Fruit fly (Drosophila melanogaster) whole organism, embryonic: ENCODE measurements around the gene Twdlalpha.

Experiments used
- Adf1 ChIP-seq: fragments of 200-800 bp; sonication (Bioruptor generic); IDR thresholded peaks from 2 replicates; pipeline ENCODE4 v1.3.6; 2022; ENCODE audit warnings: missing biosample characterization, missing genetic modification characterization
- Atf6 ChIP-seq: fragments of 200-800 bp; sonication (Bioruptor generic); IDR thresholded peaks from 2 replicates; pipeline ENCODE4 v1.3.6; 2022; ENCODE audit warnings: missing biosample characterization, missing genetic modification characterization
- CG10274 ChIP-seq: fragments of 200-800 bp; sonication (Bioruptor generic); optimal IDR thresholded peaks from 3 replicates; lab custom pipeline; 2017; ENCODE audit warnings: missing biosample characterization, mild to moderate bottlenecking, missing genetic modification characterization
- CG10321 ChIP-seq: fragments of 200-800 bp; sonication (Bioruptor generic); IDR thresholded peaks from 2 replicates; pipeline ENCODE4 v1.3.6; 2022; ENCODE audit warnings: missing biosample characterization, missing genetic modification characterization
- CG13123 ChIP-seq: fragments of 200-800 bp; sonication (Bioruptor generic); optimal IDR thresholded peaks from 2 replicates; lab custom pipeline; 2016; ENCODE audit warnings: missing biosample characterization, missing genetic modification characterization
- CG13624 ChIP-seq: fragments of 200-800 bp; sonication (Bioruptor generic); optimal IDR thresholded peaks from 2 replicates; lab custom pipeline; 2016; ENCODE audit warnings: missing biosample characterization, missing genetic modification characterization
- CG13894 ChIP-seq: fragments of 200-800 bp; sonication (Bioruptor generic); optimal IDR thresholded peaks from 3 replicates; lab custom pipeline; 2018; ENCODE audit warnings: missing biosample characterization, mild to moderate bottlenecking, missing genetic modification characterization, moderate library complexity
- CG14014 ChIP-seq: fragments of 200-800 bp; sonication (Bioruptor generic); IDR thresholded peaks from 2 replicates; pipeline ENCODE4 v1.3.6; 2022; ENCODE audit warnings: missing biosample characterization, missing genetic modification characterization
- CG14860 ChIP-seq: fragments of 200-800 bp; sonication (Bioruptor generic); IDR thresholded peaks from 3 replicates; pipeline ENCODE4 v1.3.6; 2022; ENCODE audit warnings: missing biosample characterization, missing genetic modification characterization; ENCODE audit not compliant: partially characterized antibody
- CG15011 ChIP-seq: fragments of 200-800 bp; sonication (Bioruptor generic); optimal IDR thresholded peaks from 3 replicates; lab custom pipeline; 2018; ENCODE audit warnings: missing biosample characterization, mild to moderate bottlenecking, missing genetic modification characterization
- CG1529 ChIP-seq: fragments of 200-800 bp; sonication (Bioruptor generic); optimal IDR thresholded peaks from 3 replicates; lab custom pipeline; 2018; ENCODE audit warnings: missing biosample characterization, missing genetic modification characterization
- CG1647 ChIP-seq: fragments of 200-800 bp; sonication (Bioruptor generic); optimal IDR thresholded peaks from 3 replicates; lab custom pipeline; 2016; ENCODE audit warnings: missing biosample characterization, missing genetic modification characterization
- CG16813 ChIP-seq: fragments of 200-800 bp; sonication (Bioruptor generic); IDR thresholded peaks from 3 replicates; pipeline ENCODE4 v1.3.6; 2022; ENCODE audit warnings: missing biosample characterization, missing genetic modification characterization; ENCODE audit not compliant: partially characterized antibody
- CG16863 ChIP-seq: fragments of 200-800 bp; sonication (Bioruptor generic); optimal IDR thresholded peaks from 3 replicates; lab custom pipeline; 2016; ENCODE audit warnings: missing biosample characterization, missing genetic modification characterization
- CG17829 ChIP-seq: fragments of 200-800 bp; optimal IDR thresholded peaks from 2 replicates; lab custom pipeline; 2019; ENCODE audit warnings: missing biosample characterization, mild to moderate bottlenecking, missing genetic modification characterization, moderate library complexity
- CG18476 ChIP-seq: fragments of 200-800 bp; sonication (Bioruptor generic); optimal IDR thresholded peaks from 2 replicates; lab custom pipeline; 2016; ENCODE audit warnings: missing biosample characterization, mild to moderate bottlenecking, missing genetic modification characterization
- CG18619 ChIP-seq: fragments of 200-800 bp; sonication (Bioruptor generic); optimal IDR thresholded peaks from 3 replicates; lab custom pipeline; 2017; ENCODE audit warnings: missing biosample characterization, mild to moderate bottlenecking, missing genetic modification characterization
- CG2199 ChIP-seq: fragments of 200-800 bp; sonication (Bioruptor generic); IDR thresholded peaks from 3 replicates; pipeline ENCODE4 v1.3.6; 2022; ENCODE audit warnings: missing biosample characterization, missing genetic modification characterization
- CG2678 ChIP-seq: fragments of 200-800 bp; sonication (Bioruptor generic); optimal IDR thresholded peaks from 3 replicates; lab custom pipeline; 2019; ENCODE audit warnings: missing biosample characterization, mild to moderate bottlenecking, missing genetic modification characterization, moderate library complexity
- CG34422 ChIP-seq: fragments of 200-800 bp; sonication (Bioruptor generic); IDR thresholded peaks from 3 replicates; pipeline ENCODE4 v1.3.6; 2022; ENCODE audit warnings: missing biosample characterization, missing genetic modification characterization
- CG3838 ChIP-seq: fragments of 200-800 bp; sonication (Bioruptor generic); optimal IDR thresholded peaks from 3 replicates; lab custom pipeline; 2016; ENCODE audit warnings: missing biosample characterization, missing genetic modification characterization
- CG4404 ChIP-seq: fragments of 200-800 bp; sonication (Bioruptor generic); IDR thresholded peaks from 2 replicates; pipeline ENCODE4 v1.3.6; 2022; ENCODE audit warnings: missing biosample characterization, missing genetic modification characterization
- CG4730 ChIP-seq: fragments of 200-800 bp; sonication (Bioruptor generic); IDR thresholded peaks from 2 replicates; pipeline ENCODE4 v1.3.6; 2022; ENCODE audit warnings: missing biosample characterization, missing genetic modification characterization
- CG8281 ChIP-seq: fragments of 200-800 bp; sonication (Bioruptor generic); optimal IDR thresholded peaks from 2 replicates; lab custom pipeline; 2018; ENCODE audit warnings: missing biosample characterization, mild to moderate bottlenecking, missing genetic modification characterization, moderate library complexity
- CG9215 ChIP-seq: fragments of 200-800 bp; sonication (Bioruptor generic); IDR thresholded peaks from 2 replicates; pipeline ENCODE4 v1.3.6; 2022; ENCODE audit warnings: missing biosample characterization, missing genetic modification characterization
- CoRest ChIP-seq: fragments of 200-800 bp; sonication (Bioruptor generic); optimal IDR thresholded peaks from 3 replicates; lab custom pipeline; 2018; ENCODE audit warnings: missing biosample characterization, mild to moderate bottlenecking, missing genetic modification characterization, moderate library complexity
- D19A ChIP-seq: fragments of 200-800 bp; optimal IDR thresholded peaks from 3 replicates; lab custom pipeline; 2019; ENCODE audit warnings: missing biosample characterization, mild to moderate bottlenecking, missing genetic modification characterization, moderate library complexity
- E2f1 ChIP-seq: fragments of 200-800 bp; sonication (Bioruptor generic); IDR thresholded peaks from 2 replicates; pipeline ENCODE4 v1.3.6; 2022; ENCODE audit warnings: missing biosample characterization, missing genetic modification characterization
- ERR ChIP-seq: fragments of 200-800 bp; sonication (Bioruptor generic); optimal IDR thresholded peaks from 2 replicates; lab custom pipeline; 2016; ENCODE audit warnings: missing biosample characterization, missing genetic modification characterization
- HLH54F ChIP-seq: fragments of 200-800 bp; sonication (Bioruptor generic); optimal IDR thresholded peaks from 3 replicates; lab custom pipeline; 2016; ENCODE audit warnings: missing biosample characterization, missing genetic modification characterization
- Hr78 ChIP-seq, 2 experiments: fragments of 200-800 bp in 1 of 2; fragments of >200 bp in 1 of 2; sonication (Bioruptor generic) in 1 of 2; optimal IDR thresholded peaks; 2 replicates each; lab custom pipeline; 2017 to 2019; ENCODE audit warnings: missing biosample characterization in 2 of 2, missing genetic modification characterization in 2 of 2, mild to moderate bottlenecking in 1 of 2, moderate library complexity in 1 of 2
- Hsf ChIP-seq: fragments of 200-800 bp; sonication (Bioruptor generic); optimal IDR thresholded peaks from 3 replicates; lab custom pipeline; 2016; ENCODE audit warnings: missing biosample characterization, missing genetic modification characterization
- NC2β ChIP-seq: fragments of 200-800 bp; sonication (Bioruptor generic); optimal IDR thresholded peaks from 2 replicates; lab custom pipeline; 2016; ENCODE audit warnings: missing biosample characterization, missing genetic modification characterization
- Nf-YC ChIP-seq: fragments of 200-800 bp; optimal IDR thresholded peaks from 3 replicates; lab custom pipeline; 2019; ENCODE audit warnings: missing biosample characterization, mild to moderate bottlenecking, missing genetic modification characterization, moderate library complexity
- Optix ChIP-seq: fragments of 200-800 bp; sonication (Bioruptor generic); IDR thresholded peaks from 3 replicates; pipeline ENCODE4 v1.3.6; 2022; ENCODE audit warnings: missing biosample characterization, missing genetic modification characterization
- PHDP ChIP-seq: fragments of 200-800 bp; sonication (Bioruptor generic); optimal IDR thresholded peaks from 3 replicates; lab custom pipeline; 2018; ENCODE audit warnings: missing biosample characterization, mild to moderate bottlenecking, missing genetic modification characterization, moderate library complexity
- Rfx ChIP-seq: fragments of 200-800 bp; sonication (Bioruptor generic); IDR thresholded peaks from 2 replicates; pipeline ENCODE4 v1.3.6; 2022; ENCODE audit warnings: missing biosample characterization, missing genetic modification characterization
- ara ChIP-seq: fragments of 200-800 bp; sonication (Bioruptor generic); IDR thresholded peaks from 2 replicates; pipeline ENCODE4 v1.3.6; 2022; ENCODE audit warnings: missing biosample characterization, missing genetic modification characterization
- crol ChIP-seq: fragments of 200-800 bp; sonication (Bioruptor generic); IDR thresholded peaks from 2 replicates; pipeline ENCODE4 v1.3.6; 2022; ENCODE audit warnings: missing biosample characterization, missing genetic modification characterization
- da ChIP-seq: fragments of 200-800 bp; sonication (Bioruptor generic); optimal IDR thresholded peaks from 2 replicates; lab custom pipeline; 2016; ENCODE audit warnings: missing biosample characterization, missing genetic modification characterization
- danr ChIP-seq: fragments of 200-800 bp; sonication (Bioruptor generic); IDR thresholded peaks from 2 replicates; pipeline ENCODE4 v1.3.6; 2022; ENCODE audit warnings: missing biosample characterization, missing genetic modification characterization
- gsb ChIP-seq: fragments of 200-800 bp; sonication (Bioruptor generic); IDR thresholded peaks from 2 replicates; pipeline ENCODE4 v1.3.6; 2022; ENCODE audit warnings: missing biosample characterization, missing genetic modification characterization
- klu ChIP-seq: fragments of 200-800 bp; sonication (Bioruptor generic); IDR thresholded peaks from 2 replicates; pipeline ENCODE4 v1.3.6; 2022; ENCODE audit warnings: missing biosample characterization, missing genetic modification characterization
- oc ChIP-seq: fragments of 200-800 bp; sonication (Bioruptor generic); optimal IDR thresholded peaks from 2 replicates; lab custom pipeline; 2018; ENCODE audit warnings: missing biosample characterization, mild to moderate bottlenecking, missing genetic modification characterization, moderate library complexity
- org-1 ChIP-seq: fragments of 200-800 bp; sonication (Bioruptor generic); optimal IDR thresholded peaks from 2 replicates; lab custom pipeline; 2017; ENCODE audit warnings: missing biosample characterization, missing genetic modification characterization
- rib ChIP-seq: fragments of 200-800 bp; sonication (Bioruptor generic); IDR thresholded peaks from 2 replicates; pipeline ENCODE4 v1.3.6; 2022; ENCODE audit warnings: missing biosample characterization, missing genetic modification characterization
- slp2 ChIP-seq: fragments of 200-800 bp; sonication (Bioruptor generic); optimal IDR thresholded peaks from 2 replicates; lab custom pipeline; 2016; ENCODE audit warnings: missing biosample characterization, missing genetic modification characterization
- trh ChIP-seq: fragments of 200-800 bp; sonication (Bioruptor generic); optimal IDR thresholded peaks from 2 replicates; lab custom pipeline; 2016; ENCODE audit warnings: missing biosample characterization, missing genetic modification characterization
- tup ChIP-seq: fragments of 200-800 bp; sonication (Bioruptor generic); optimal IDR thresholded peaks from 2 replicates; lab custom pipeline; 2016; ENCODE audit warnings: missing biosample characterization, mild to moderate bottlenecking, missing genetic modification characterization, moderate library complexity

Twdlalpha gene

dm6 chrX:16723203-16724173 is 19.2 kb upstream of the Twdlalpha start (continued):
- TF ChIP-seq CG4404 (GFP tag; lab: Robert Waterston, UW), result peak; percentile 28; the same call in 1 of the 2 replicates
- TF ChIP-seq NC2β (GFP tag; lab: Kevin White, UChicago), result peak; percentile 21
- TF ChIP-seq Hr78 (GFP tag; optimal IDR thresholded peaks at IDR 0.05; lab: Kevin White, UChicago), result peak in 1 of 2 experiments; percentile 49
- peak; percentile 67 for TF ChIP-seq CG1529
- TF ChIP-seq Rfx (GFP tag; lab: Robert Waterston, UW), result peak; percentile 75
- peak; percentile 81 for TF ChIP-seq CG18619 (GFP tag; lab: Kevin White, UChicago)
- 0 out of 2 replicates have a peak, but pooled peaks have one; percentile 27 for TF ChIP-seq gsb (GFP tag; lab: Robert Waterston, UW)
- TF ChIP-seq ERR, result peak; percentile 2
- peak; percentile 11 for TF ChIP-seq da (GFP tag; lab: Kevin White, UChicago)
- TF ChIP-seq Atf6 (GFP tag; lab: Robert Waterston, UW), result peak; percentile 72; the same call in 1 of the 2 replicates
- TF ChIP-seq CG34422, result peak; percentile 67; the same call in 2 of the 3 replicates
- 0 out of 2 replicates have a peak, but pooled peaks have one; percentile 13 for TF ChIP-seq rib (GFP tag; lab: Robert Waterston, UW)
- peak; percentile 17 for TF ChIP-seq CG13123 (GFP tag; lab: Kevin White, UChicago)
- no peak for TF ChIP-seq CG14014 (GFP tag; lab: Robert Waterston, UW)
- TF ChIP-seq CG16863, result peak; percentile 19
- peak; percentile 66 for TF ChIP-seq CG17829
- no peak for TF ChIP-seq danr (GFP tag; lab: Robert Waterston, UW)
- peak; percentile 57 for TF ChIP-seq CG8281
- TF ChIP-seq Hsf (GFP tag; lab: Kevin White, UChicago), result peak; percentile 63
- TF ChIP-seq CG1647, result no peak
- peak; percentile 50 for TF ChIP-seq oc (tag; lab: Kevin White, UChicago)
- no peak for TF ChIP-seq CG2199 (GFP tag; lab: Robert Waterston, UW)
- peak; percentile 89 for TF ChIP-seq CoRest (tag; lab: Kevin White, UChicago)
- no peak for TF ChIP-seq HLH54F (GFP tag; lab: Kevin White, UChicago)
- no peak for TF ChIP-seq CG13624 (GFP tag; lab: Kevin White, UChicago)
- TF ChIP-seq slp2 (GFP tag; lab: Kevin White, UChicago), result peak; percentile 50
- no peak for TF ChIP-seq trh (GFP tag; lab: Kevin White, UChicago)
- peak; percentile 26; the same call in 1 of the 2 replicates for TF ChIP-seq CG4730 (GFP tag; lab: Robert Waterston, UW)
- TF ChIP-seq D19A (tag; lab: Kevin White, UChicago), result peak; percentile 65
- TF ChIP-seq ara, result peak; percentile 55; the same call in 1 of the 2 replicates
- TF ChIP-seq CG9215 (GFP tag; lab: Robert Waterston, UW), result peak; percentile 82
- peak; percentile 76 for TF ChIP-seq CG2678 (tag; lab: Kevin White, UChicago)
- no peak for TF ChIP-seq CG16813 (GFP tag; lab: Robert Waterston, UW)
- TF ChIP-seq org-1 (GFP tag; lab: Kevin White, UChicago), result peak; percentile 84
- TF ChIP-seq CG3838, result no peak
- TF ChIP-seq PHDP, result peak; percentile 87
- peak; percentile 51 for TF ChIP-seq Nf-YC (tag; lab: Kevin White, UChicago)
- TF ChIP-seq klu (GFP tag; lab: Robert Waterston, UW), result peak; percentile 41; the same call in 1 of the 2 replicates
- peak; percentile 97 for TF ChIP-seq Adf1 (GFP tag; lab: Robert Waterston, UW)
- TF ChIP-seq CG15011 (GFP tag; lab: Kevin White, UChicago), result peak; percentile 36
- no peak for TF ChIP-seq CG10321 (GFP tag; lab: Robert Waterston, UW)
- no peak for TF ChIP-seq CG13894 (tag; lab: Kevin White, UChicago)
- no peak for TF ChIP-seq CG14860 (GFP tag; lab: Robert Waterston, UW)
- TF ChIP-seq Optix (GFP tag; lab: Robert Waterston, UW), result no peak
- TF ChIP-seq E2f1, result peak; percentile 68
- TF ChIP-seq crol (GFP tag; lab: Robert Waterston, UW), result peak; percentile 93
- TF ChIP-seq CG18476 (GFP tag; lab: Kevin White, UChicago), result peak; percentile 6
- TF ChIP-seq CG10274 (GFP tag; lab: Kevin White, UChicago), result no peak
- no peak for TF ChIP-seq tup (GFP tag; lab: Kevin White, UChicago)
